Fruit fly (Drosophila melanogaster): Measurements from ENCODE around the gene CG46320.

- TF ChIP-seq sv (GFP tag; optimal IDR thresholded peaks at IDR 0.05) (no peak), pan (optimal IDR thresholded peaks at IDR 0.05) (no peak), foxo (GFP tag; optimal IDR thresholded peaks at IDR 0.05) (no peak), Rel (GFP tag; optimal IDR thresholded peaks at IDR 0.05) (no peak), Rel (tag; optimal IDR thresholded peaks at IDR 0.05) (no peak), Hnf4 (GFP tag; optimal IDR thresholded peaks at IDR 0.05) (no peak), br (GFP tag; optimal IDR thresholded peaks at IDR 0.05) (no peak), OdsH (GFP tag; optimal IDR thresholded peaks at IDR 0.05) (no peak), HLH106 (tag; optimal IDR thresholded peaks at IDR 0.05) (no peak), CG9705 (GFP tag; optimal IDR thresholded peaks at IDR 0.05) (no peak), psq (GFP tag; optimal IDR thresholded peaks at IDR 0.05) (no peak), h (GFP tag; optimal IDR thresholded peaks at IDR 0.05) (no peak), Abd-B (GFP tag; optimal IDR thresholded peaks at IDR 0.05) (no peak), Vsx2 (GFP tag; optimal IDR thresholded peaks at IDR 0.05; ENCODE audit: partially characterized antibody) (no peak)
Measured at dm6 chr3L:5642837-5643236, 21.1 kb upstream of the CG46320 start.
